Fruit fly (Drosophila melanogaster): ENCODE results near the gene mthl7.

Gene mthl7

dm6 chr3L:8186627-8187396 lies 6.5 kb upstream of the mthl7 start, which contains the start of the genes ERR and Atg18a (continued):
- peak; percentile 74 for TF ChIP-seq CG7357 (GFP tag; IDR thresholded peaks at IDR 0.05)
- no peak for TF ChIP-seq CG6854 (GFP tag; optimal IDR thresholded peaks at IDR 0.05)
- peak; percentile 60 for TF ChIP-seq D19B (GFP tag; optimal IDR thresholded peaks at IDR 0.05)
- TF ChIP-seq Max (GFP tag; optimal IDR thresholded peaks at IDR 0.05) = peak; percentile 81
- TF ChIP-seq CG15696 (tag; optimal IDR thresholded peaks at IDR 0.05) = peak; percentile 82
- TF ChIP-seq CG10147 (GFP tag; optimal IDR thresholded peaks at IDR 0.05) = peak; percentile 78
- TF ChIP-seq CG18764 (GFP tag; optimal IDR thresholded peaks at IDR 0.05) = peak; percentile 64
- TF ChIP-seq Fer1 (GFP tag; optimal IDR thresholded peaks at IDR 0.05) = peak; percentile 68
- peak; percentile 51 for TF ChIP-seq CG3995 (GFP tag; optimal IDR thresholded peaks at IDR 0.05)
- TF ChIP-seq slp2 (GFP tag; optimal IDR thresholded peaks at IDR 0.05) = peak; percentile 76
- TF ChIP-seq schlank (tag; optimal IDR thresholded peaks at IDR 0.05) = no peak
- TF ChIP-seq cwo (GFP tag; optimal IDR thresholded peaks at IDR 0.05) = peak; percentile 51
- TF ChIP-seq disco-r (GFP tag; optimal IDR thresholded peaks at IDR 0.05) = no peak
- TF ChIP-seq CG6175 (GFP tag; IDR thresholded peaks at IDR 0.05) = peak; percentile 76; the same call in 2 of the 3 replicates
- peak; percentile 91 for TF ChIP-seq ind (GFP tag; optimal IDR thresholded peaks at IDR 0.05)
- TF ChIP-seq CG7786 (GFP tag; optimal IDR thresholded peaks at IDR 0.05) = peak; percentile 83
- TF ChIP-seq phol (tag; optimal IDR thresholded peaks at IDR 0.05) = peak; percentile 90
- peak; percentile 79 for TF ChIP-seq H2.0 (GFP tag; IDR thresholded peaks at IDR 0.05)
- TF ChIP-seq emc (GFP tag; optimal IDR thresholded peaks at IDR 0.05) = peak; percentile 57
- TF ChIP-seq abd-A (tag; optimal IDR thresholded peaks at IDR 0.05) = no peak
- no peak for TF ChIP-seq fd64A (GFP tag; optimal IDR thresholded peaks at IDR 0.05)
- no peak for TF ChIP-seq HLHmδ (GFP tag; optimal IDR thresholded peaks at IDR 0.05)
- TF ChIP-seq CG16863 (GFP tag; optimal IDR thresholded peaks at IDR 0.05) = peak; percentile 51
- peak; percentile 11 for TF ChIP-seq odd (GFP tag; optimal IDR thresholded peaks at IDR 0.05)
- TF ChIP-seq CG15479 (GFP tag; optimal IDR thresholded peaks at IDR 0.05) = peak; percentile 90
- no peak for TF ChIP-seq pan (optimal IDR thresholded peaks at IDR 0.05)
- peak in 1 of 2 experiments; percentile 83 for TF ChIP-seq pan (GFP tag; optimal IDR thresholded peaks at IDR 0.05 in 1 of 2, IDR thresholded peaks at IDR 0.05 in 1 of 2)
- peak; percentile 61; the same call in 2 of the 3 replicates for TF ChIP-seq Optix (GFP tag; IDR thresholded peaks at IDR 0.05)
- peak; percentile 39 for TF ChIP-seq D (optimal IDR thresholded peaks at IDR 0.05)
- TF ChIP-seq D (GFP tag; optimal IDR thresholded peaks at IDR 0.05) = peak; percentile 79
- TF ChIP-seq Hsf (GFP tag; optimal IDR thresholded peaks at IDR 0.05) = peak; percentile 91
- TF ChIP-seq zfh1 (GFP tag; IDR thresholded peaks at IDR 0.05) = peak; percentile 82; the same call in 2 of the 3 replicates
- TF ChIP-seq CG42726 (GFP tag; IDR thresholded peaks at IDR 0.05; ENCODE audit: partially characterized antibody) = peak; percentile 14; the same call in 1 of the 2 replicates
- TF ChIP-seq CG3163 (GFP tag; optimal IDR thresholded peaks at IDR 0.05) = peak; percentile 54
- TF ChIP-seq onecut (GFP tag; IDR thresholded peaks at IDR 0.05) = peak; percentile 36
- peak; percentile 94 for TF ChIP-seq CG9215 (GFP tag; IDR thresholded peaks at IDR 0.05)
- TF ChIP-seq TFAM (GFP tag; optimal IDR thresholded peaks at IDR 0.05) = peak; percentile 9
- TF ChIP-seq CG16779 (GFP tag; IDR thresholded peaks at IDR 0.05) = peak; percentile 76; the same call in 1 of the 2 replicates
- peak; percentile 79 for TF ChIP-seq maf-S (GFP tag; optimal IDR thresholded peaks at IDR 0.05)
- TF ChIP-seq hb (GFP tag; IDR thresholded peaks at IDR 0.05; ENCODE audit: partially characterized antibody) = 0 out of 3 replicates have a peak, but pooled peaks have one; percentile 45
- peak; percentile 61; the same call in 1 of the 2 replicates for TF ChIP-seq inv (GFP tag; IDR thresholded peaks at IDR 0.05; ENCODE audit: partially characterized antibody)
- TF ChIP-seq BtbVII (GFP tag; optimal IDR thresholded peaks at IDR 0.05) = no peak
- TF ChIP-seq CG15073 (GFP tag; optimal IDR thresholded peaks at IDR 0.05) = no peak
- peak; percentile 85 for TF ChIP-seq grau (tag; optimal IDR thresholded peaks at IDR 0.05)
- peak; percentile 84 for TF ChIP-seq Drgx (GFP tag; IDR thresholded peaks at IDR 0.05)
- TF ChIP-seq lilli (GFP tag; optimal IDR thresholded peaks at IDR 0.05) = peak; percentile 92
- peak; percentile 51; the same call in 1 of the 3 replicates for TF ChIP-seq Opbp (GFP tag; IDR thresholded peaks at IDR 0.05; ENCODE audit: partially characterized antibody)
- no peak for TF ChIP-seq usp (GFP tag; optimal IDR thresholded peaks at IDR 0.05)
- peak; percentile 84 for TF ChIP-seq CG2678 (tag; optimal IDR thresholded peaks at IDR 0.05)
